Worm (Caenorhabditis elegans): ENCODE results near the gene fbxb-116.

- TF ChIP-seq him-1 (tag; optimal IDR thresholded peaks at IDR 0.05) (no peak), W03F9.2 (tag; optimal IDR thresholded peaks at IDR 0.05) (no peak), dao-5 (tag; optimal IDR thresholded peaks at IDR 0.05) (no peak)
These were observed 21.8 kb upstream of the fbxb-116 start, which contains the start of gene nhr-79 for ce11 chrV:19211795-19212194.
